Fruit fly (Drosophila melanogaster) whole organism, embryonic: ENCODE results near the gene iav.

ENCODE experiments used
- Atf3 ChIP-seq: fragments of 200-800 bp; sonication (Bioruptor generic); optimal IDR thresholded peaks from 3 replicates; lab custom pipeline; 2016; ENCODE audit warnings: missing biosample characterization, missing genetic modification characterization
- B-H2 ChIP-seq: fragments of 200-800 bp; sonication (Bioruptor generic); optimal IDR thresholded peaks from 2 replicates; lab custom pipeline; 2018; ENCODE audit warnings: missing biosample characterization, mild to moderate bottlenecking, missing genetic modification characterization
- CG10462 ChIP-seq: fragments of 200-800 bp; sonication (Bioruptor generic); optimal IDR thresholded peaks from 2 replicates; lab custom pipeline; 2016; ENCODE audit warnings: missing biosample characterization, missing genetic modification characterization
- CG13775 ChIP-seq: fragments of 200-800 bp; sonication (Bioruptor generic); optimal IDR thresholded peaks from 3 replicates; lab custom pipeline; 2017; ENCODE audit warnings: missing biosample characterization, mild to moderate bottlenecking, missing genetic modification characterization
- CG15269 ChIP-seq: fragments of 200-800 bp; sonication (Bioruptor generic); optimal IDR thresholded peaks from 2 replicates; lab custom pipeline; 2018; ENCODE audit warnings: missing biosample characterization, mild to moderate bottlenecking, missing genetic modification characterization, moderate library complexity
- CG1602 ChIP-seq: fragments of 200-800 bp; sonication (Bioruptor generic); optimal IDR thresholded peaks from 3 replicates; lab custom pipeline; 2016; ENCODE audit warnings: missing biosample characterization, missing genetic modification characterization
- CG2129 ChIP-seq: fragments of 200-800 bp; sonication (Bioruptor generic); IDR thresholded peaks from 2 replicates; pipeline ENCODE4 v1.3.6; 2022; ENCODE audit warnings: missing biosample characterization, missing genetic modification characterization; ENCODE audit not compliant: partially characterized antibody
- CG43689 ChIP-seq: fragments of 200-800 bp; sonication (Bioruptor generic); IDR thresholded peaks from 2 replicates; pipeline ENCODE4 v1.3.6; 2022; ENCODE audit warnings: missing biosample characterization, missing genetic modification characterization
- CG4617 ChIP-seq: fragments of 200-800 bp; sonication (Bioruptor generic); optimal IDR thresholded peaks from 3 replicates; lab custom pipeline; 2016; ENCODE audit warnings: missing biosample characterization, missing genetic modification characterization, borderline replicate concordance
- CG4707 ChIP-seq: fragments of 200-800 bp; sonication (Bioruptor generic); optimal IDR thresholded peaks from 2 replicates; lab custom pipeline; 2018; ENCODE audit warnings: missing biosample characterization, mild to moderate bottlenecking, missing genetic modification characterization, moderate library complexity
- CG6654 ChIP-seq: fragments of 200-800 bp; sonication (Bioruptor generic); optimal IDR thresholded peaks from 2 replicates; lab custom pipeline; 2017; ENCODE audit warnings: missing biosample characterization, mild to moderate bottlenecking, missing genetic modification characterization
- CG7556 ChIP-seq: fragments of 200-800 bp; sonication (Bioruptor generic); optimal IDR thresholded peaks from 2 replicates; lab custom pipeline; 2017; ENCODE audit warnings: missing biosample characterization, mild to moderate bottlenecking, missing genetic modification characterization
- CG7786 ChIP-seq: fragments of 200-800 bp; sonication (Bioruptor generic); optimal IDR thresholded peaks from 2 replicates; lab custom pipeline; 2016; ENCODE audit warnings: missing biosample characterization, missing genetic modification characterization
- CG9932 ChIP-seq: fragments of 200-800 bp; sonication (Bioruptor generic); IDR thresholded peaks from 2 replicates; pipeline ENCODE4 v1.3.6; 2022; ENCODE audit warnings: missing biosample characterization, missing genetic modification characterization
- CrebB ChIP-seq: fragments of 200-800 bp; sonication (Bioruptor generic); optimal IDR thresholded peaks from 3 replicates; lab custom pipeline; 2018; ENCODE audit warnings: missing biosample characterization, mild to moderate bottlenecking, missing genetic modification characterization
- Dbx ChIP-seq: fragments of 200-800 bp; sonication (Bioruptor generic); IDR thresholded peaks from 3 replicates; pipeline ENCODE4 v1.3.6; 2022; ENCODE audit warnings: missing biosample characterization, missing genetic modification characterization
- Deaf1 ChIP-seq: fragments of 200-800 bp; optimal IDR thresholded peaks from 3 replicates; lab custom pipeline; 2019; ENCODE audit warnings: missing biosample characterization, mild to moderate bottlenecking, missing genetic modification characterization, moderate library complexity
- E2f1 ChIP-seq: fragments of 200-800 bp; sonication (Bioruptor generic); IDR thresholded peaks from 2 replicates; pipeline ENCODE4 v1.3.6; 2022; ENCODE audit warnings: missing biosample characterization, missing genetic modification characterization
- Fer1 ChIP-seq: fragments of 200-800 bp; sonication (Bioruptor generic); optimal IDR thresholded peaks from 2 replicates; lab custom pipeline; 2017; ENCODE audit warnings: missing biosample characterization, mild to moderate bottlenecking, missing genetic modification characterization
- Gsc ChIP-seq: fragments of 200-800 bp; sonication (Bioruptor generic); IDR thresholded peaks from 2 replicates; pipeline ENCODE4 v1.3.6; 2022; ENCODE audit warnings: missing biosample characterization, missing genetic modification characterization
- Lpt ChIP-seq: fragments of >200 bp; optimal IDR thresholded peaks from 2 replicates; lab custom pipeline; 2018; ENCODE audit warnings: missing biosample characterization, missing genetic modification characterization
- Meics ChIP-seq: fragments of 200-800 bp; sonication (Bioruptor generic); optimal IDR thresholded peaks from 2 replicates; lab custom pipeline; 2017; ENCODE audit warnings: missing biosample characterization, mild to moderate bottlenecking, missing genetic modification characterization
- Mrtf ChIP-seq: fragments of 200-800 bp; sonication (Bioruptor generic); IDR thresholded peaks from 3 replicates; pipeline ENCODE4 v1.3.6; 2022; ENCODE audit warnings: missing biosample characterization, missing genetic modification characterization
- Nf-YA ChIP-seq: fragments of 200-800 bp; sonication (Bioruptor generic); IDR thresholded peaks from 2 replicates; pipeline ENCODE4 v1.3.6; 2022; ENCODE audit warnings: missing biosample characterization, missing genetic modification characterization
- Oaz ChIP-seq: fragments of 200-800 bp; sonication (Bioruptor generic); IDR thresholded peaks from 2 replicates; pipeline ENCODE4 v1.3.6; 2022; ENCODE audit warnings: missing biosample characterization, missing genetic modification characterization
- PHDP ChIP-seq: fragments of 200-800 bp; sonication (Bioruptor generic); optimal IDR thresholded peaks from 3 replicates; lab custom pipeline; 2018; ENCODE audit warnings: missing biosample characterization, mild to moderate bottlenecking, missing genetic modification characterization, moderate library complexity
- Six4 ChIP-seq: fragments of 200-800 bp; sonication (Bioruptor generic); optimal IDR thresholded peaks from 2 replicates; lab custom pipeline; 2016; ENCODE audit warnings: missing biosample characterization, missing genetic modification characterization
- Spps ChIP-seq: fragments of 200-800 bp; sonication (Bioruptor generic); optimal IDR thresholded peaks from 2 replicates; lab custom pipeline; 2018; ENCODE audit warnings: missing biosample characterization, mild to moderate bottlenecking, missing genetic modification characterization
- TFAM ChIP-seq: fragments of 200-800 bp; sonication (Bioruptor generic); optimal IDR thresholded peaks from 2 replicates; lab custom pipeline; 2017; ENCODE audit warnings: missing biosample characterization, missing genetic modification characterization, inconsistent platforms
- ci ChIP-seq: fragments of 200-800 bp; sonication (Bioruptor generic); IDR thresholded peaks from 3 replicates; pipeline ENCODE4 v1.3.6; 2022; ENCODE audit warnings: missing biosample characterization, missing genetic modification characterization
- da ChIP-seq: fragments of 200-800 bp; sonication (Bioruptor generic); optimal IDR thresholded peaks from 2 replicates; lab custom pipeline; 2016; ENCODE audit warnings: missing biosample characterization, missing genetic modification characterization
- dati ChIP-seq: fragments of 200-800 bp; sonication (Bioruptor generic); IDR thresholded peaks from 2 replicates; pipeline ENCODE4 v1.3.6; 2022; ENCODE audit warnings: missing biosample characterization, missing genetic modification characterization
- dimm ChIP-seq: fragments of 200-800 bp; sonication (Bioruptor generic); IDR thresholded peaks from 2 replicates; pipeline ENCODE4 v1.3.6; 2022; ENCODE audit warnings: missing biosample characterization, missing genetic modification characterization
- eyg ChIP-seq: fragments of 200-800 bp; sonication (Bioruptor generic); optimal IDR thresholded peaks from 3 replicates; lab custom pipeline; 2016; ENCODE audit warnings: missing biosample characterization, missing genetic modification characterization
- fu2 ChIP-seq: fragments of 200-800 bp; sonication (Bioruptor generic); optimal IDR thresholded peaks from 2 replicates; lab custom pipeline; 2016; ENCODE audit warnings: missing biosample characterization, missing genetic modification characterization
- gro ChIP-seq: fragments of 200-800 bp; sonication (Bioruptor generic); optimal IDR thresholded peaks from 2 replicates; lab custom pipeline; 2016; ENCODE audit warnings: missing biosample characterization, missing genetic modification characterization
- ham ChIP-seq: fragments of 200-800 bp; sonication (Bioruptor generic); IDR thresholded peaks from 2 replicates; pipeline ENCODE4 v1.3.6; 2022; ENCODE audit warnings: missing biosample characterization, missing genetic modification characterization
- knrl ChIP-seq: fragments of 200-800 bp; sonication (Bioruptor generic); IDR thresholded peaks from 3 replicates; pipeline ENCODE4 v1.3.6; 2022; ENCODE audit warnings: missing biosample characterization, missing genetic modification characterization; ENCODE audit not compliant: partially characterized antibody
- nmo ChIP-seq: fragments of 200-800 bp; sonication (Bioruptor generic); optimal IDR thresholded peaks from 2 replicates; lab custom pipeline; 2018; ENCODE audit warnings: missing biosample characterization, mild to moderate bottlenecking, missing genetic modification characterization, moderate library complexity
- org-1 ChIP-seq: fragments of 200-800 bp; sonication (Bioruptor generic); optimal IDR thresholded peaks from 2 replicates; lab custom pipeline; 2017; ENCODE audit warnings: missing biosample characterization, missing genetic modification characterization
- pan ChIP-seq, 4 experiments: fragments of >200 bp in 3 of 4; fragments of 200-800 bp in 1 of 4; sonication (Bioruptor generic) in 1 of 4; optimal IDR thresholded peaks in 3 of 4; IDR thresholded peaks in 1 of 4; 2 replicates each; pipeline versions ENCODE4 v1.3.6 to Lab custom; 2017 to 2022; ENCODE audit warnings: missing biosample characterization in 2 of 4, missing genetic modification characterization in 2 of 4, mixed read lengths in 1 of 4
- pho ChIP-seq: fragments of 200-800 bp; sonication (Bioruptor generic); optimal IDR thresholded peaks from 2 replicates; lab custom pipeline; 2016; ENCODE audit warnings: missing biosample characterization, missing genetic modification characterization
- rib ChIP-seq: fragments of 200-800 bp; sonication (Bioruptor generic); IDR thresholded peaks from 2 replicates; pipeline ENCODE4 v1.3.6; 2022; ENCODE audit warnings: missing biosample characterization, missing genetic modification characterization
- shn ChIP-seq: fragments of 200-800 bp; sonication (Bioruptor generic); optimal IDR thresholded peaks from 3 replicates; lab custom pipeline; 2016; ENCODE audit warnings: missing biosample characterization, missing genetic modification characterization
- sr ChIP-seq: fragments of 200-800 bp; sonication (Bioruptor generic); IDR thresholded peaks from 3 replicates; pipeline ENCODE4 v1.3.6; 2022; ENCODE audit warnings: missing biosample characterization, missing genetic modification characterization
- tgo ChIP-seq: fragments of 200-800 bp; sonication (Bioruptor generic); IDR thresholded peaks from 3 replicates; pipeline ENCODE4 v1.3.6; 2022; ENCODE audit warnings: missing biosample characterization, missing genetic modification characterization
- twi ChIP-seq: fragments of 200-800 bp; optimal IDR thresholded peaks from 2 replicates; lab custom pipeline; 2019; ENCODE audit warnings: missing biosample characterization, mild to moderate bottlenecking, missing genetic modification characterization, moderate library complexity
- unc-4 ChIP-seq: fragments of 200-800 bp; sonication (Bioruptor generic); IDR thresholded peaks from 2 replicates; pipeline ENCODE4 v1.3.6; 2022; ENCODE audit warnings: missing biosample characterization, missing genetic modification characterization; ENCODE audit not compliant: partially characterized antibody
- vnd ChIP-seq: fragments of 200-800 bp; sonication (Bioruptor generic); IDR thresholded peaks from 3 replicates; pipeline ENCODE4 v1.3.6; 2022; ENCODE audit warnings: missing biosample characterization, missing genetic modification characterization; ENCODE audit not compliant: partially characterized antibody
- zen ChIP-seq: fragments of 200-800 bp; sonication (Bioruptor generic); optimal IDR thresholded peaks from 3 replicates; lab custom pipeline; 2018; ENCODE audit warnings: missing biosample characterization, mild to moderate bottlenecking, missing genetic modification characterization, moderate library complexity

The iav gene

dm6 chrX:6856332-6856995, 42.7 kb downstream of the iav start (continued):
- TF ChIP-seq E2f1 (GFP tag; lab: Robert Waterston, UW) (peak; percentile 59; the same call in 1 of the 2 replicates), fu2 (GFP tag; lab: Kevin White, UChicago) (peak; percentile 7), Six4 (peak; percentile 34), unc-4 (GFP tag; lab: Robert Waterston, UW) (no peak), ham (GFP tag; lab: Robert Waterston, UW) (no peak), vnd (GFP tag; lab: Robert Waterston, UW) (no peak), pan (optimal IDR thresholded peaks at IDR 0.05; lab: Kevin White, UChicago) (no peak), pan (GFP tag; optimal IDR thresholded peaks at IDR 0.05 in 1 of 2, IDR thresholded peaks at IDR 0.05 in 1 of 2) (peak in 1 of 2 experiments; percentile 82), twi (tag; lab: Kevin White, UChicago) (peak; percentile 11), shn (GFP tag; lab: Kevin White, UChicago) (no peak), CG1602 (GFP tag; lab: Kevin White, UChicago) (peak; percentile 43), eyg (GFP tag; lab: Kevin White, UChicago) (no peak), CrebB (tag; lab: Kevin White, UChicago) (peak; percentile 18), Mrtf (GFP tag; lab: Robert Waterston, UW) (peak; percentile 51; the same call in 1 of the 3 replicates), CG7556 (GFP tag; lab: Kevin White, UChicago) (peak; percentile 63), CG15269 (tag; lab: Kevin White, UChicago) (peak; percentile 85), CG7786 (no peak), CG4617 (no peak), pho (no peak), PHDP (tag; lab: Kevin White, UChicago) (peak; percentile 72), Fer1 (GFP tag; lab: Kevin White, UChicago) (peak; percentile 41), Meics (GFP tag; lab: Kevin White, UChicago) (peak; percentile 78), Deaf1 (tag; lab: Kevin White, UChicago) (peak; percentile 38), da (GFP tag; lab: Kevin White, UChicago) (no peak), CG9932 (peak; percentile 67), B-H2 (GFP tag; lab: Kevin White, UChicago) (no peak), nmo (GFP tag; lab: Kevin White, UChicago) (peak; percentile 80), Lpt (GFP tag; lab: Kevin White, UChicago) (no peak), knrl (GFP tag; lab: Robert Waterston, UW) (no peak), CG10462 (peak; percentile 57), TFAM (GFP tag; lab: Kevin White, UChicago) (no peak), tgo (GFP tag; lab: Robert Waterston, UW) (peak; percentile 85), org-1 (GFP tag; lab: Kevin White, UChicago) (peak; percentile 33), ci (GFP tag; lab: Robert Waterston, UW) (peak; percentile 79), Gsc (no peak), dimm (GFP tag; lab: Robert Waterston, UW) (peak; percentile 26; the same call in 1 of the 2 replicates), Dbx (GFP tag; lab: Robert Waterston, UW) (peak; percentile 49; the same call in 1 of the 3 replicates), Nf-YA (GFP tag; lab: Robert Waterston, UW) (peak; percentile 60), CG6654 (GFP tag; lab: Kevin White, UChicago) (peak; percentile 18), sr (peak; percentile 33; the same call in 1 of the 3 replicates), Spps (tag; lab: Kevin White, UChicago) (no peak), Oaz (no peak), rib (GFP tag; lab: Robert Waterston, UW) (0 out of 2 replicates have a peak, but pooled peaks have one; percentile 17), gro (GFP tag; lab: Kevin White, UChicago) (no peak), dati (0 out of 2 replicates have a peak, but pooled peaks have one; percentile 4), CG13775 (GFP tag; lab: Kevin White, UChicago) (peak; percentile 51), Atf3 (GFP tag; lab: Kevin White, UChicago) (no peak), zen (tag; lab: Kevin White, UChicago) (peak; percentile 33), CG4707 (GFP tag; lab: Kevin White, UChicago) (no peak), CG43689 (GFP tag; lab: Robert Waterston, UW) (no peak; the same call in 1 of the 2 replicates), CG2129 (GFP tag; lab: Robert Waterston, UW) (no peak)
